Worm (Caenorhabditis elegans) whole organism, early embryonic: Measurements from ENCODE around the gene W01A11.1.

ENCODE experiments used
- B0310.2 ChIP-seq: sonication (generic microtip); optimal IDR thresholded peaks from 2 replicates; lab custom pipeline; 2016; ENCODE audit warnings: mild to moderate bottlenecking, missing genetic modification characterization, missing compliant biosample characterization
- F13C5.2 ChIP-seq: sonication (generic microtip); optimal IDR thresholded peaks from 2 replicates; lab custom pipeline; 2017; ENCODE audit warnings: mild to moderate bottlenecking, missing genetic modification characterization, inconsistent platforms, missing compliant biosample characterization
- aly-1 ChIP-seq: sonication (generic microtip); optimal IDR thresholded peaks from 2 replicates; lab custom pipeline; 2016; ENCODE audit warnings: missing genetic modification characterization, missing compliant biosample characterization
- ama-1 ChIP-seq: fragments of 150-350 bp; optimal IDR thresholded peaks from 2 replicates; lab custom pipeline; 2014
- ceh-13 ChIP-seq: fragments of 200-800 bp; sonication (Bioruptor generic); optimal IDR thresholded peaks from 2 replicates; lab custom pipeline; 2018; ENCODE audit warnings: mild to moderate bottlenecking, missing genetic modification characterization, missing compliant biosample characterization
- ceh-36 ChIP-seq: sonication (generic microtip); optimal IDR thresholded peaks from 2 replicates; lab custom pipeline; 2016; ENCODE audit warnings: missing genetic modification characterization, inconsistent platforms, missing compliant biosample characterization
- ets-7 ChIP-seq: sonication (generic microtip); optimal IDR thresholded peaks from 2 replicates; lab custom pipeline; 2016; ENCODE audit warnings: missing genotype, missing genetic modification characterization, missing compliant biosample characterization
- flt-1 ChIP-seq: fragments of 200-800 bp; sonication (Bioruptor generic); IDR thresholded peaks from 2 replicates; pipeline ENCODE4 v1.3.6; 2022; ENCODE audit warnings: missing genetic modification characterization, missing compliant biosample characterization
- hmbx-1 ChIP-seq: sonication (generic microtip); optimal IDR thresholded peaks from 2 replicates; lab custom pipeline; 2016; ENCODE audit warnings: mild to moderate bottlenecking, missing genetic modification characterization, missing compliant biosample characterization
- hmg-4 ChIP-seq: fragments of 200-800 bp; sonication (Bioruptor generic); optimal IDR thresholded peaks from 2 replicates; lab custom pipeline; 2018; ENCODE audit warnings: mild to moderate bottlenecking, missing genetic modification characterization, missing compliant biosample characterization
- hnd-1 ChIP-seq: sonication (generic microtip); optimal IDR thresholded peaks from 2 replicates; lab custom pipeline; 2016; ENCODE audit warnings: missing genetic modification characterization, missing compliant biosample characterization
- pes-1 ChIP-seq: fragments of 200-800 bp; sonication (Bioruptor generic); IDR thresholded peaks from 2 replicates; pipeline ENCODE4 v1.3.6; 2022; ENCODE audit warnings: missing genetic modification reagents, missing genetic modification characterization, missing compliant biosample characterization
- scrt-1 ChIP-seq: fragments of 200-800 bp; sonication (Bioruptor generic); IDR thresholded peaks from 2 replicates; pipeline ENCODE4 v1.3.6; 2022; ENCODE audit warnings: missing genetic modification characterization, missing compliant biosample characterization
- sea-1 ChIP-seq: fragments of 200-800 bp; sonication (Bioruptor generic); conservative IDR thresholded peaks from 2 replicates; pipeline ENCODE4 v1.3.6; 2022; ENCODE audit warnings: missing genetic modification characterization, missing compliant biosample characterization
- tbx-11 ChIP-seq: fragments of 200-800 bp; sonication (Bioruptor generic); IDR thresholded peaks from 2 replicates; pipeline ENCODE4 v1.3.6; 2022; ENCODE audit warnings: missing genetic modification characterization, missing compliant biosample characterization
- tbx-37 ChIP-seq: fragments of 200-800 bp; sonication (Bioruptor generic); conservative IDR thresholded peaks from 2 replicates; pipeline ENCODE4 v1.3.6; 2022; ENCODE audit warnings: missing genetic modification reagents, missing genetic modification characterization, missing compliant biosample characterization
- tra-4 ChIP-seq: sonication (generic microtip); optimal IDR thresholded peaks from 2 replicates; lab custom pipeline; 2017; ENCODE audit warnings: missing genetic modification characterization, missing compliant biosample characterization

Gene W01A11.1

DNA sequence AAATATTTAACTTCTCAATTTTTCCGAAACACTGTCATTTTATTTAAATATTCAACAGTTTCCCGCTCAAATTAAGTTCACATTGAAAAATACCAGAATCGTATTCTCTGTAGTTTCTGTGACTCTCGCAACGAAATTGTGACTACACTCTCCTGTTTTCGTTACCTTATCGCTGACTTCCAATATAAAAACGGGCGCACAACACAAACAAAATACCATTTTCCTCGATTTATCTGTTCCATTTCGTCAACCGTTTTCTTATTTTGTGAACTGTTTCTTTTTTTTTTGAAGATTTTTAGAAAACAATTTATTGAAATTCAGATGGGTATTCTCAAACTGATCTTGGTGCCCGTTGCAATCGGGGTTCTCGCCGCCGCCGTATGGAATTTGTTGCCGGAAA is at the start of gene W01A11.1:
Gene W01A11.1, plus strand, starts transcription at position 322 of the 400 bp plus-strand sequence.
- no peak for TF ChIP-seq hnd-1 (tag; lab: Kevin White, UChicago)
- TF ChIP-seq scrt-1 (GFP tag; lab: Robert Waterston, UW) = no peak
- no peak for TF ChIP-seq tbx-37
- no peak for TF ChIP-seq ama-1 (lab: Kevin White, UChicago)
- TF ChIP-seq ceh-36 (tag; lab: Kevin White, UChicago) = no peak
- no peak for TF ChIP-seq sea-1 (GFP tag; lab: Robert Waterston, UW)

DNA sequence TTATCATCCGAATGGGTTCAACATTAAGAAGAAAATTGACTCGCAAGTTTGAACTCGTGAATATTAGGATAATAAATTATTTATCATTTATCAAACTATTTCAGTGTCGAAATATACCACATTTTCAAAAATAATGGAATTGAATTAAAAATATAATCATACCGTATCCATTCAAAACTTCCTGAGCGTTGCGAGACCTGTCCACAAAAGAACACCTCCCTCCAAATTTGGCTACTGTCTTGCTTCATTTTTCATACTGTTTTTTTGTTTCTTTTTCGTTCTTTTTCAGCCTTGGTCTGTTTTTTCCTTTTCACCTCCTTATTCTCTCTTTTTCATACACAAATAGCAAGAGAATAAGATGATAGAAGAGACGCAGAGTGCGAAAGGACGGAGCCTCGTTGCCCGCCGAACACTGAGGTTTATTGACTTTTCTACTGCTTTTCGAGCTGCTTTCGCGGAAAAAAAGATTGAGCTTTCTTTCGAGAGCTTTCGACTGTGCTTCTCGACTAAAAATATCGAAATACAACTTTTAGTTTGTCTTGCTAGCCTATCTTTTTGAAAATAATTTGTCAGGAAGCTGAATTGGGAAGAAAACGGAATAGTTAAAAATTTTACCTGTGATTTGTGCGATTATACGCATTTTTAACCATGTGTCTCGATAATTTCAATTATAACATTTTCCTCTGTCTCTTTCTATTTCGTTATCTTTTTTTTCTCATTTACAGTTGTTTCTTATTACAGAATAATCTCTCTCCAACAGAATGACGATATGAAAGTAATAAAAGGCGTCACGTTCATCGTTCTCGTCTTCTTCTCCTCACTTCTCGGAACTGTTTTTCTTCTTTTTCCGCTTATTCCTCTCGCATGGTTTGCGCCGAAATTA is 48.7 kb upstream of the W01A11.1 start, which contains the start of gene acl-8:
Gene acl-8, plus strand, starts transcription at position 742 of the 883 bp plus-strand sequence.
- TF ChIP-seq aly-1 (tag; lab: Kevin White, UChicago) (no peak), F13C5.2 (tag; lab: Kevin White, UChicago) (no peak), sea-1 (GFP tag; lab: Robert Waterston, UW) (no peak), flt-1 (GFP tag; lab: Robert Waterston, UW) (no peak), ceh-36 (tag; lab: Kevin White, UChicago) (no peak), hnd-1 (tag; lab: Kevin White, UChicago) (no peak), B0310.2 (tag; lab: Kevin White, UChicago) (no peak), ama-1 (lab: Kevin White, UChicago) (no peak), pes-1 (GFP tag; lab: Robert Waterston, UW) (no peak), scrt-1 (GFP tag; lab: Robert Waterston, UW) (no peak), ets-7 (tag; lab: Kevin White, UChicago) (no peak), ceh-13 (GFP tag; lab: Kevin White, UChicago) (no peak), tbx-37 (no peak), tbx-11 (no peak), hmbx-1 (tag; lab: Kevin White, UChicago) (no peak), hmg-4 (GFP tag; lab: Kevin White, UChicago) (no peak), tra-4 (tag; lab: Kevin White, UChicago) (no peak)

DNA sequence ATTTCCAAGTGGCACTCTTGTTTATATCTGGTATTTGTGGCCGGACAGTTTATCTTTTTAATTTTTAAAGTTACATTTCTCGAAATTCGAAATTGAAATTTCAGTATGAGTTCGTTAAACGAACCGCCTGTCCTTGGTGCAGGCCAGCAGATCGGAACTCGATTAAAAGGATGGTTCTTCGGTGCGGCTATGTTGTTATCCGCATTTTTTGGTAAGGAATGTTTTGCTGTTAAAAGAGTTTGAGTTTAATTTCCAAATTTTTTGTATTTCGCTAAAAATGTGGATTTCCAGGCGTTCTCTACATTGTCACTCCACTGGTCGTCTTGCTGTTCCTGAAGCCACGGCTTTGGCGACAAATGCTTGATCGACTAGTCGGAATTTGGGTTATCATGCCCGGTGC is 45.9 kb upstream of the W01A11.1 start, which contains the start of gene acl-9:
Gene acl-9, plus strand, starts transcription at position 105 of the 400 bp plus-strand sequence.
- TF ChIP-seq ama-1 (lab: Kevin White, UChicago) (no peak), pes-1 (GFP tag; lab: Robert Waterston, UW) (no peak), scrt-1 (GFP tag; lab: Robert Waterston, UW) (no peak), tra-4 (tag; lab: Kevin White, UChicago) (no peak), ceh-36 (tag; lab: Kevin White, UChicago) (no peak), F13C5.2 (tag; lab: Kevin White, UChicago) (no peak), aly-1 (tag; lab: Kevin White, UChicago) (no peak), sea-1 (GFP tag; lab: Robert Waterston, UW) (no peak), tbx-11 (no peak), hmbx-1 (tag; lab: Kevin White, UChicago) (no peak), tbx-37 (no peak)

DNA sequence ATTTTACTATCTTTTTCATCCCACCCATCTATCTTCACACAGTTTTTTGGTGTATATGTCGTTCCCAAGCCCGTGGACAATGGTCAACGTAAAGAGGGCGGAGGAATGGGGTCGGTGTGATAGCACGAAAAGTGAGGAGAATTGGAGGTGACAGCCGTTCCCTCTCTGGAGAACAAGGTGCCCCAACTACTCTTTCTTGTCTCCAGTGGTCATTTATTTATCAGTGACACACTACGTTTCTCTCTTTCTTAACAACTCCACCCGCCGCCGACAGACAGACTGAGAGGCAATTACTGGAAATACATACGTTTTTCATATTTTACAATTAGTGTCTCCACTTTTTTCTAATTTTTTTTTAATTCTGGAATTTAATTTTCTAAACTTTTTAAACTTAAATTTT is 42.1 kb upstream of the W01A11.1 start:
- TF ChIP-seq tbx-37 (no peak), tra-4 (tag; lab: Kevin White, UChicago) (no peak), ceh-13 (GFP tag; lab: Kevin White, UChicago) (no peak), scrt-1 (GFP tag; lab: Robert Waterston, UW) (no peak), ama-1 (lab: Kevin White, UChicago) (no peak), hmg-4 (GFP tag; lab: Kevin White, UChicago) (no peak), tbx-11 (no peak), B0310.2 (tag; lab: Kevin White, UChicago) (no peak), flt-1 (GFP tag; lab: Robert Waterston, UW) (no peak), F13C5.2 (tag; lab: Kevin White, UChicago) (no peak), ceh-36 (tag; lab: Kevin White, UChicago) (no peak), sea-1 (GFP tag; lab: Robert Waterston, UW) (no peak), ets-7 (tag; lab: Kevin White, UChicago) (no peak), hmbx-1 (tag; lab: Kevin White, UChicago) (no peak)

DNA sequence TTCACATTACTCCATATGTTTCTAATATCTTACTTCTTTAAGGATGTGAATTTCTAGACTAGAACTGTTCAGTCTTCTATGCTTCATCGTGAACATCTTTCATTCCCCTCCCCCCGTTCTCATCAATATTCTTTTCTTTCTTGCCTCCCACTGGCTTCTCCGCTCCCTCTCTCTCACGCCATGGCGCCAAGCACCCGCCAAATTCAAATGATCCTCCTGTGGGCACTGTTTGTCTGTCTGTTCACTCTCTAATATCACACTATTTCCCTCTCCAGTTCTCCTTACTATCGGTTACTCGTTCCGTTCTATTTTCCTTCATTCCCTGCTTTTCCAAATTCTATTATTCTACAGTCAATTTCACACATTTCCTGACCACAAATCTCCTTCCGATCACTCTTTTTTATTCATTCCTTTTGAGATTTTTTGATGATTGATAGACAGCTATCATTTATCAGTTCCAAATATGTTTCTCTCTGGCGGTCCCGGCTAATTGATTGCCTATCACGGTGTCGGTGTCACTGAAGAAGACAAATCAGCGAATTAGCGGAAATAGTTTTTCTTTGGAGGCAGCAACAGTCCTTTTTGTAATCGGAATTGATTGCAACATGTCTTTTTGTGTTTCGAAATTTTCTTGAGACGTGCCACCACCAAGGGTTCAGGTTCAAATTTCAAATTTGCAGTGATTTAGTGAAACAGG is 40.6 kb upstream of the W01A11.1 start:
- no peak for TF ChIP-seq pes-1 (GFP tag; lab: Robert Waterston, UW)
- no peak for TF ChIP-seq hmbx-1 (tag; lab: Kevin White, UChicago)
- no peak for TF ChIP-seq ama-1 (lab: Kevin White, UChicago)
- TF ChIP-seq aly-1 (tag; lab: Kevin White, UChicago) = no peak
- no peak for TF ChIP-seq tra-4 (tag; lab: Kevin White, UChicago)
- TF ChIP-seq ceh-36 (tag; lab: Kevin White, UChicago) = no peak
- no peak for TF ChIP-seq flt-1 (GFP tag; lab: Robert Waterston, UW)

DNA sequence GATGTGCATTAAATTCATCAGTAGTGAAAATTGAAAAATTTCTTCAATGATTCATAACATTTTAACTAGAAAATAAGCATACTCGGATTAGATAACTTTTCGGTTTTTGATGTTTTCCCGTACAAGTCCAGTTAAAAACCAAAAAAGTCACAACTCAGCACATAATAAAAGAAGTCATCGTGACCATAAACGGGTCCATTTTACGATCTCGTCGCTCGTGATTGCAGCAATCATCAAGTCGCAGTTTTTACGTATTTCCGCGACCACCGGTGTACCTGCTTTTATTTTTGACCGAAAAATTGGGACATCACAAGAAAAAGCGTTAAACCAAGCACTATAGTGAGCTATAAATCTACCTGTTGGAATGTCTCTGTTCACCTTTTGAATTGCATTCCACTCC is 37.8 kb upstream of the W01A11.1 start:
- TF ChIP-seq ceh-13 (GFP tag; lab: Kevin White, UChicago) (no peak), ceh-36 (tag; lab: Kevin White, UChicago) (no peak), B0310.2 (tag; lab: Kevin White, UChicago) (no peak), aly-1 (tag; lab: Kevin White, UChicago) (no peak), sea-1 (GFP tag; lab: Robert Waterston, UW) (no peak), ama-1 (lab: Kevin White, UChicago) (no peak), F13C5.2 (tag; lab: Kevin White, UChicago) (no peak), tbx-11 (no peak), hmbx-1 (tag; lab: Kevin White, UChicago) (no peak)
